Worm (Caenorhabditis elegans): ENCODE results near the gene fbxb-43.

Gene fbxb-43

DNA sequence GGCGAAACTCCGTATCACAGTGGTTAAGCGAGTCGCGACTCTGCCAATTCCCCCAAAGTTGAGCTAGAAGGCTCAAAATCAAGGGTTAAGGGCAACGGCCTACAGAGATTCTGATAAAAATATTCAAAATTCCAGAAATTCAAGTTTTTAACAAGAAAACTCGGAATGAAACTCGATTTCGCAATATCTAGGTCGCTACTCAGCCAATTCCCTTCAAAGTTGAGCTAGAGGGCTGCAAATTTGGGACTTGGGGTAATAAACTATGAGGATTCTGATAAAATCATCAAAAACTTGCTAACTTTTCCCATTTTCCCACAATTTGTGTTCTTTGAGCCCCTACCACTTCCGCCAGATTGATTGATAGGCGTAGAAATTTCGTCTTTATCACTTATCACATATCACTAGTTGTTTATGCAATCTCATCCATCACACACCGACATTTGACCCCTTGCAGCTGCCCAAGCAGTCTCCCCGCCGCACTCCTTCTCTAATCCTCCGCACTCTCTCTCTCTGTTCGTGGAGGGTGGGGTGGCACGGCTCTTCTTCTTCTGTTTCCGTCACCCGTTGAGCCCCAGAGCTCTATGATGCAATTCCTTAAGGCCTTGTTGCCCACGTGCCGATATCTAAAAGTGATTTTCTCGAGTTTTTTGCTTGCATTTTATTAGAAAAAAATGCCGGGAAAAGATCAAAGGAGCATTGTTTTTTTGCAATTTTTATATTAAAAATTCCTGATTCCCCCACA lies 34.2 kb upstream of the fbxb-43 start (continued):
- TF ChIP-seq daf-16 (GFP tag; optimal IDR thresholded peaks at IDR 0.05) (peak in 1 of 2 experiments; percentile 36), daf-16 (tag; optimal IDR thresholded peaks at IDR 0.05) (no peak), nhr-11 (tag; optimal IDR thresholded peaks at IDR 0.05) (peak; percentile 36), nhr-10 (tag; optimal IDR thresholded peaks at IDR 0.05) (no peak), F26F4.8 (GFP tag; conservative IDR thresholded peaks at IDR 0.05) (no peak), zip-2 (tag; optimal IDR thresholded peaks at IDR 0.05) (no peak), tra-1 (GFP tag; IDR thresholded peaks at IDR 0.05) (no peak), lsy-2 (tag; optimal IDR thresholded peaks at IDR 0.05) (peak in 1 of 2 experiments; percentile 44), Y75B8A.6 (GFP tag; IDR thresholded peaks at IDR 0.05) (no peak), ama-1 (optimal IDR thresholded peaks at IDR 0.05) (no peak), nhr-41 (GFP tag; IDR thresholded peaks at IDR 0.05) (0 out of 2 replicates have a peak, but pooled peaks have one; percentile 47), mdl-1 (tag; optimal IDR thresholded peaks at IDR 0.05) (peak; percentile 55 to 82), nhr-42 (GFP tag; IDR thresholded peaks at IDR 0.05) (0 out of 2 replicates have a peak, but pooled peaks have one; percentile 31), spr-1 (tag; optimal IDR thresholded peaks at IDR 0.05) (no peak), D1046.2 (GFP tag; IDR thresholded peaks at IDR 0.05) (no peak), set-16 (GFP tag; IDR thresholded peaks at IDR 0.05) (peak; percentile 78), mxl-3 (GFP tag; optimal IDR thresholded peaks at IDR 0.05) (peak; percentile 65), unc-39 (tag; optimal IDR thresholded peaks at IDR 0.05) (no peak), hif-1 (tag; optimal IDR thresholded peaks at IDR 0.05) (peak in 1 of 2 experiments; percentile 75), R02D3.7 (tag; optimal IDR thresholded peaks at IDR 0.05) (no peak)

ce11 chrII:1503663-1504062 lies 32.4 kb upstream of the fbxb-43 start:
- TF ChIP-seq unc-39 (tag; optimal IDR thresholded peaks at IDR 0.05) (no peak), nhr-237 (tag; optimal IDR thresholded peaks at IDR 0.05) (no peak), Y48G9A.11 (GFP tag; IDR thresholded peaks at IDR 0.05) (no peak), unc-130 (GFP tag; optimal IDR thresholded peaks at IDR 0.05) (no peak), skn-1 (tag; optimal IDR thresholded peaks at IDR 0.05) (no peak), daf-16 (GFP tag; optimal IDR thresholded peaks at IDR 0.05) (no peak), daf-16 (tag; optimal IDR thresholded peaks at IDR 0.05) (peak; percentile 33), pqm-1 (tag; optimal IDR thresholded peaks at IDR 0.05) (peak; percentile 19), unc-62 (GFP tag; optimal IDR thresholded peaks at IDR 0.05 in 1 of 2) (peak in 1 of 2 experiments; percentile 67), unc-62 (tag; optimal IDR thresholded peaks at IDR 0.05) (no peak), dmd-6 (GFP tag; IDR thresholded peaks at IDR 0.05) (peak; percentile 28; the same call in 1 of the 2 replicates), nhr-28 (tag; optimal IDR thresholded peaks at IDR 0.05) (peak; percentile 73), lsy-2 (tag; optimal IDR thresholded peaks at IDR 0.05) (peak in 1 of 2 experiments; percentile 1), dve-1 (tag; optimal IDR thresholded peaks at IDR 0.05; ENCODE audit: insufficient read depth) (peak; percentile 60), daf-19 (GFP tag; conservative IDR thresholded peaks at IDR 0.05) (no peak)

DNA sequence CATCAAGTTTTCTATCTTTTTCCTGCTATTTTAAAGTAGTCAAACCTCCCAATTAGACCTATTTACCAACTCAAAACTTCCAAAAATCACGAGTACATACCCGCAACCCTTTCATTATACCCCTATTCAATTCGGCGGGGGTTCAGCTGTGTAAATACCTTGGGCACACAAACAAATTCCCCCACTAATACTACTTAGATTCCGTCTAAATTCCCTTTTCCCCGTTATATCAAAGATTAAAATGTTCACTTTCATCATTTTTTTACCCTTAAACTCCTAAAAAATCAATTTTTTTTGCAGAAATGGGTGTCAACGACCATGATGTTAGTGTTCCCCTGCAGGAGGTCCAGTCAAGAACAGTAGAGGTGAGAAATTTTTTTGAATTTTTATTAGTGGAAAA lies 31.8 kb upstream of the fbxb-43 start, which contains the start of gene fdgt-1:
Gene fdgt-1, plus strand, starts transcription at position 301 of the 400 bp plus-strand sequence.
- TF ChIP-seq nhr-237 (tag; optimal IDR thresholded peaks at IDR 0.05) (no peak), Y75B8A.6 (GFP tag; IDR thresholded peaks at IDR 0.05) (no peak), zip-11 (GFP tag; IDR thresholded peaks at IDR 0.05) (no peak), dmd-9 (GFP tag; IDR thresholded peaks at IDR 0.05) (no peak), ctbp-1 (GFP tag; IDR thresholded peaks at IDR 0.05) (no peak), ceh-32 (tag; optimal IDR thresholded peaks at IDR 0.05; ENCODE audit: poor library complexity) (no peak), daf-12 (tag; optimal IDR thresholded peaks at IDR 0.05) (no peak), attf-4 (tag; optimal IDR thresholded peaks at IDR 0.05) (no peak), ztf-7 (tag; optimal IDR thresholded peaks at IDR 0.05) (no peak), duxl-1 (tag; optimal IDR thresholded peaks at IDR 0.05; ENCODE audit: poor library complexity) (no peak), lin-39 (tag; optimal IDR thresholded peaks at IDR 0.05) (no peak)

All from whole organism, L4 larva.